Worm (Caenorhabditis elegans) whole organism, dauer: ENCODE data around the gene far-5.

ENCODE experiments used
- unc-62 ChIP-seq: sonication (generic microtip); optimal IDR thresholded peaks from 2 replicates; lab custom pipeline; 2017; ENCODE audit warnings: missing biosample characterization, missing genetic modification reagents, missing genetic modification characterization

far-5 gene

ce11 chrV:13022265-13022664 lies 26.9 kb downstream of the far-5 start:
- TF ChIP-seq unc-62 (GFP tag; lab: Kevin White, UChicago) = no peak

DNA sequence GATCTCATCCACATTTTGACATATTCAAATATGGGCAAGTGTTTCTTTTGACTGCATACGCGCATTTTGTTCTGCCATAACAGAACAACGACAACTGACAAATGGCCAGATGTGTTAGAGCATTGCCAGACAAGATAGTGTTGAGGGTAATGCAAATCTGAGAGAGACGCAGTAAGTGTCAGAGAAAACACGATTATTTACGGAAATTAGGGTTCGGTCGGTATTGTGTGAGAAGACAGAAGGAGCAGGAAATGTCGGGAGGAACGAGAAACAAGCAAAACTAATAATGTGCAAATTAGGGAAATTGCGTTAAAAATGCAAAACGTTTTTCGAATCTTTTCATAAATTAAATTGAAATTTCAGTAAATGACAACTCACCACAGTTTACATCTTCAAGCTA lies 29.1 kb downstream of the far-5 start:
- no peak for TF ChIP-seq unc-62 (GFP tag; lab: Kevin White, UChicago)

ce11 chrV:13025283-13025682 lies 29.9 kb downstream of the far-5 start:
- no peak for TF ChIP-seq unc-62 (GFP tag; lab: Kevin White, UChicago)

DNA sequence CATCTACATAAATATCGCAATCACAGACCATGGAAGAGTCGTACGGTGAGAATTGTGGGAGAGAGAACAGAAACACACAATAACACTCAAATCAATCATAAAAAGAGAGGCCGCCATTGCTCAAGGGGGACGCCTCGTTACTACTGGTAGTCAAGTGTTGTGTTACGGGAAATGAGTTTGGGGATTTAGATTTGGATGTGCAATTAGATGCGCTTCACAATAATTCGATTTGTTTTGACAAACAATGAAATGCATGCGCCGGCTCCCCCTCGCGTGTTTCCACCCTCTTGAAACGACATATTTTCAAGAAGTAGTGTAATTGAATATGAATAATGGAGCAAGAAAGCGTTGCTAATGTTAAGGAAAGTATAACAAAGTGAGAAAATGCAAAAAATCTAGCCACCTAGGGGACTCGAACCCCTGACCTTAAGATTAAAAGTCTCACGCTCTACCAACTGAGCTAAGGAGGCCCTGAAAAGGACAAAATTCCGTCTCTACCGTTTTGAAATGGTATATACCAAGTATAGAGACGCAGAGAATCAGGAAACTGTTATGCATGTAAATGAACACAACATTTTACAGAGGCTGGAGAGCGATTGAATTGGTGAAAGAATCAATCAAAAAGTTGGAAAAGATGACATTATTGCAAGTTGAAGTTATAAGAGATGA lies 31.4 kb downstream of the far-5 start:
- TF ChIP-seq unc-62 (GFP tag; lab: Kevin White, UChicago) = no peak

DNA sequence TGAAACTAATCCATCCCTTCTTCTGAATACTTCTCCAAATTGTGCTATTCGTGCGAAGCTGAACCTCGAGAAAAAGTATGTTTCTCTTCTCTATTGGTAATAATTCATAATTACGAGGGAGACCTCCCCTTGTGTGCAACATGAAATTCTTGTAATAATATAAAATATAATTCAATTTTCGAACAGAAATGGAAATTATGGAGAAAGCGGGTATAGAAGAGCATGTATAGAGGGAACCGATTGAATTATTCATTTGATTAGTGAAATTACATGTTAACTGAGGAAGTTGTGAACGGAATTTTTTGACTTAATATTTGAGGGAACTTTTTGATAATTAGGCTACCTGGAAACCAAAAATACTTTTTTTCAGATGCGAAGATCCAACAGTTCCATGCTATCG lies 33.5 kb downstream of the far-5 start:
- TF ChIP-seq unc-62 (GFP tag; lab: Kevin White, UChicago) = no peak

DNA sequence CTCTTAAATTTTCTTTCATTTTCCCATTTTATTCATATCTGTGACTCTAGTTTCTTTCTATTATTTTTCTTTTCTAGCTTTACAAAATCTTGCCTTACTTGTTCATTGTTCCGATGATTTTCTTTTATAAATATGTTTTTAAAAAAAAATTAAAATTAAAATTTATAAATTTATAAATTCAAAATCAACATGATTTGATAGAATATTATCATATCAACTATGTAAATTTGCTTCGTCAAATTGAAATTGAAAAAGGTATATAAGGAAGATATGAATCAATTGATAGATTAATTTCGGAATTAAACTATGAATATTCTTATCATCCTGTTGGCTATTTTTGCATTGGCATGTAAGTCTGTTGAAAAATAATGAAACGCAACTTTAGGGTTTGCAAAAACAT lies 37.9 kb downstream of the far-5 start, which contains the start of gene W07G4.1:
TSS of gene W07G4.1 (plus strand) at position 301 of the 400 bp plus-strand sequence.
- no peak for TF ChIP-seq unc-62 (GFP tag; lab: Kevin White, UChicago)

DNA sequence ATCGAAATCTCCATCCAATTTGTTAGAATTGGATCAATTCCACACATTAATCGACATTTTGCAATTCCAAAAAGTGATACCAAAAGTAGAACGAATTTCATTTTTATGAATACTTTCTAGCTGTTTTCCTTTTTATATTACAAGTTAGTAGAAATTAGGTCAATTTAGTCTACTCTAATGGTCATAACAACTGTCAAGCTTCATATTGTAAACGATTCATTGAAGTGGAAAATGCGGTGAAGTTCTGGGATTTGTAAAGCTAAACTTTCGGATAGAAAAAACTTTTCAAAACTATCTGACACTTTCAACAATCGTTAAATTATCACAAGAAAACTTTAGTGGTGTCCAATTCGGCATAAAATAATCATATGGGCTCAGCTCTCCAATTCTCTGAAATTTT lies 39.2 kb downstream of the far-5 start, which contains the start of gene W07G4.7:
TSS of gene W07G4.7 (minus strand) at position 101 of the 400 bp plus-strand sequence.
- TF ChIP-seq unc-62 (GFP tag; lab: Kevin White, UChicago) = no peak

- no peak for TF ChIP-seq unc-62 (GFP tag; lab: Kevin White, UChicago)
These were observed 41.1 kb downstream of the far-5 start, which contains the start of gene W07G4.2 for ce11 chrV:13036466-13036865. TSS of gene W07G4.2 (minus strand) at chrV:13036566.

DNA sequence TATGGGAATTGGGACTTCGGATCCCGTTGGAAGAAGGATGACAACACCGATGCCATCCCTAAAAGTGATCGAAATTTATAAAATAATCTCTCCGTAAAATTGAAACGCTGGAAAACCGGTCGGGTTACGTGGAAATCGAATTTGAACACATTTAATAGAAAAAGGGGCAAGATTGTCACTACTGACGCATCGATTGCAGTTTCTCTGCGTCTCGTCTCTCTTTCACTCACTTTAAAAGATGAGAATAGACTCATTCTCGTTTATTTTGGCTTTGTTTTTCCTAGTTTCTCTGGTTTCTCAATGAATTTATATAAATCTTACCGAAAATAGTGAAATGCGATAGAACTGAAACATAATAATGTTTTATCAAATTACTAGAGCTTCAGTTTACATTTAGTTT lies 46.3 kb downstream of the far-5 start, which contains the start of gene scyl-1:
TSS of gene scyl-1 (minus strand) at position 56 of the 400 bp plus-strand sequence.
- no peak for TF ChIP-seq unc-62 (GFP tag; lab: Kevin White, UChicago)

DNA sequence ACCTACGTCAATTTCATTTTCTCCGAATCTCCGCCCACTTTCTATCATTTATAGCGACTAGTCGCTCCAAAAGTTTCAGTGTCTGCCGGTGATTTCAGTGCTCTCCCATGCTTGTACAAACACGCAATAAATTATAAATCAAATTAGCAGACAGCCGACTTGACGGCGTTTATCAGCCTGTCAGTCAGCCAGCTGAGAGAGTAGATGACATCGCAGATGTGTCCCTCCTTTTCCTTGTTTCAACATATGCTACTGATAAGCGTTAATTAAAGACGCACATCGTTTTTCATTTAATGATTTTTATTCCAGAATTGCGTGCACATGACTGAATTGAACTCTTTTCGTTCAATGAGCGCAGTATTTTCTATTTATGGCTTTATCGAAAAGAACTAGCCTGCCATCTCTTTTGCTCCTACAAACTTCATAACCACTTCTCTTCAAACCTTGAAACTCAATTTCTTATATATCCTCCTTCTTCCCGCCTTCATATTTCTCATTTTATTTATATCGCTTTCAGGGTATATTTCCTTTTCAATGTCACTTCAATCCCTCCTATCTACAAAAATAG lies 47.9 kb downstream of the far-5 start, which contains the start of gene lap-2:
TSS of gene lap-2 (plus strand) at position 518 of the 568 bp plus-strand sequence.
- no peak for TF ChIP-seq unc-62 (GFP tag; lab: Kevin White, UChicago)

DNA sequence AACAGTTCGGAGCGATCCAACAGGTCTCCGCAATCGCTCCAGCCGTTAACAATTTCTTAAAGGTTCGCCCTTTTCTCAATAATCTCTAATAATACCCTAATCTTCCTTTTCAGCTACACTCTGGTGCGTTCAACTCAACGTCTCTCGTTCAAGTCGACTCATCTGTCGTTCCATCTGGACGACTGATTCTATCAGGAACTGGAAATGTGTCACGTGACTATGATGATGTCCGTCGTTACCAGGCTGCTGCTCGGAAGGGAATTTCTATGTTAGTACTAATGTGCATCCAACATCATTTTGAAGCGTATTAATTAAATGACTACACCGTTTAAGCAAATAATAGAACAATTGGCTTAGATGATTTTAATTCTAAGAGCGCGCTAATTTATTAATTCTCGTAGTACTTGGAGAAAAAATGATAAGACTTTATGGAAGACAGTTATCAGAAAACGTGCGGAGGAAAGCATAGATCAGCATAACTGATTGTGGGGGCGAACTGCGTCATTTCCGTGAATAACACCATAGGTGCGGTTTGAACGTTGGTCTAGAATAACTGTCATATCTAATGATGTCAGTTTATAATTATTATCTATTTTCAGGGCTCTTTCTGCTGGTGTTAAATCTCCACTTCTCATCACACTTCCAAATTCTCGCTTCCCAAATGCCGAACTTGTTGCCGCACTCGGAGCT lies 48.6 kb downstream of the far-5 start:
- no peak for TF ChIP-seq unc-62 (GFP tag; lab: Kevin White, UChicago)

ce11 chrV:13045017-13045416 lies 49.6 kb downstream of the far-5 start:
- TF ChIP-seq unc-62 (GFP tag; lab: Kevin White, UChicago) = no peak
